Worm (Caenorhabditis elegans) whole organism, late embryonic: Measurements from ENCODE around the gene ins-11.

Experiments
- C38D4.7 ChIP-seq: fragments of 200-800 bp; sonication (Bioruptor generic); optimal IDR thresholded peaks from 2 replicates; lab custom pipeline; 2018; ENCODE audit warnings: mild to moderate bottlenecking, missing genetic modification characterization, moderate library complexity, missing compliant biosample characterization
- Y22D7AL.16 ChIP-seq: sonication (generic microtip); optimal IDR thresholded peaks from 2 replicates; lab custom pipeline; 2016; ENCODE audit warnings: missing genetic modification characterization, missing compliant biosample characterization
- ahr-1 ChIP-seq: sonication (generic microtip); optimal IDR thresholded peaks from 2 replicates; lab custom pipeline; 2016; ENCODE audit warnings: missing genetic modification characterization, missing compliant biosample characterization
- ama-1 ChIP-seq: fragments of 150-350 bp; optimal IDR thresholded peaks from 2 replicates; lab custom pipeline; 2014
- ceh-14 ChIP-seq: sonication (generic microtip); optimal IDR thresholded peaks from 2 replicates; lab custom pipeline; 2016; ENCODE audit warnings: missing genotype, missing genetic modification characterization, missing compliant biosample characterization
- ceh-2 ChIP-seq: sonication (generic microtip); optimal IDR thresholded peaks from 2 replicates; lab custom pipeline; 2016; ENCODE audit warnings: missing genotype, missing genetic modification characterization, missing compliant biosample characterization
- ceh-22 ChIP-seq: sonication (generic microtip); optimal IDR thresholded peaks from 2 replicates; lab custom pipeline; 2017; ENCODE audit warnings: missing biosample characterization, missing genetic modification characterization
- ceh-30 ChIP-seq: fragments of 150-350 bp; optimal IDR thresholded peaks from 2 replicates; lab custom pipeline; 2014; ENCODE audit warnings: missing biosample characterization, missing genetic modification characterization
- ceh-45 ChIP-seq: fragments of 200-800 bp; sonication (Bioruptor generic); IDR thresholded peaks from 2 replicates; pipeline ENCODE4 v1.3.6; 2022; ENCODE audit warnings: missing genetic modification reagents, missing genetic modification characterization, missing compliant biosample characterization
- ceh-6 ChIP-seq: fragments of 200-800 bp; sonication (Bioruptor generic); optimal IDR thresholded peaks from 2 replicates; lab custom pipeline; 2018; ENCODE audit warnings: mild to moderate bottlenecking, missing genetic modification characterization, missing compliant biosample characterization
- che-1 ChIP-seq: sonication (generic microtip); optimal IDR thresholded peaks from 2 replicates; lab custom pipeline; 2016; ENCODE audit warnings: mild to moderate bottlenecking, missing genetic modification characterization, missing compliant biosample characterization
- dve-1 ChIP-seq: sonication (generic microtip); optimal IDR thresholded peaks from 2 replicates; lab custom pipeline; 2017; ENCODE audit warnings: antibody characterized with exemption, mild to moderate bottlenecking, missing genetic modification characterization, missing compliant biosample characterization
- elt-2 ChIP-seq: sonication (generic microtip); optimal IDR thresholded peaks from 2 replicates; lab custom pipeline; 2016; ENCODE audit warnings: missing genetic modification reagents, missing genetic modification characterization, missing compliant biosample characterization
- ets-4 ChIP-seq: sonication (generic microtip); optimal IDR thresholded peaks from 2 replicates; lab custom pipeline; 2016; ENCODE audit warnings: missing genetic modification characterization, missing compliant biosample characterization
- gmeb-2 ChIP-seq: sonication (generic microtip); optimal IDR thresholded peaks from 2 replicates; lab custom pipeline; 2016; ENCODE audit warnings: missing genetic modification characterization, inconsistent platforms, missing compliant biosample characterization
- hlh-13 ChIP-seq: fragments of 200-800 bp; sonication (Bioruptor generic); optimal IDR thresholded peaks from 2 replicates; lab custom pipeline; 2018; ENCODE audit warnings: mild to moderate bottlenecking, missing genetic modification characterization, missing compliant biosample characterization
- hlh-30 ChIP-seq: sonication (generic microtip); optimal IDR thresholded peaks from 2 replicates; lab custom pipeline; 2017; ENCODE audit warnings: antibody characterized with exemption, missing genetic modification characterization, missing compliant biosample characterization; ENCODE audit not compliant: insufficient read depth
- hlh-8 ChIP-seq: sonication (generic microtip); optimal IDR thresholded peaks from 2 replicates; lab custom pipeline; 2016; ENCODE audit warnings: missing genotype, missing genetic modification characterization, missing compliant biosample characterization
- lin-11 ChIP-seq: fragments of 200-800 bp; sonication (Bioruptor generic); optimal IDR thresholded peaks from 2 replicates; lab custom pipeline; 2018; ENCODE audit warnings: mild to moderate bottlenecking, missing genetic modification characterization, missing compliant biosample characterization
- mec-3 ChIP-seq: sonication (generic microtip); optimal IDR thresholded peaks from 2 replicates; lab custom pipeline; 2016; ENCODE audit warnings: borderline replicate concordance, missing genetic modification characterization, missing compliant biosample characterization
- nhr-11 ChIP-seq: fragments of 150-350 bp; optimal IDR thresholded peaks from 2 replicates; lab custom pipeline; 2014; ENCODE audit warnings: missing biosample characterization, missing genetic modification characterization
- nhr-232 ChIP-seq: sonication (generic microtip); optimal IDR thresholded peaks from 2 replicates; lab custom pipeline; 2016; ENCODE audit warnings: missing genetic modification characterization, missing compliant biosample characterization
- odd-2 ChIP-seq: sonication (generic microtip); optimal IDR thresholded peaks from 2 replicates; lab custom pipeline; 2017; ENCODE audit warnings: antibody characterized with exemption, mild to moderate bottlenecking, missing genetic modification characterization, missing compliant biosample characterization
- pag-3 ChIP-seq: sonication (generic microtip); optimal IDR thresholded peaks from 2 replicates; lab custom pipeline; 2016; ENCODE audit warnings: missing compliant biosample characterization, missing genetic modification characterization, borderline replicate concordance
- pat-9 ChIP-seq: fragments of 200-800 bp; sonication (Bioruptor generic); optimal IDR thresholded peaks from 2 replicates; lab custom pipeline; 2018; ENCODE audit warnings: mild to moderate bottlenecking, missing genetic modification characterization, moderate library complexity, missing compliant biosample characterization
- pqm-1 ChIP-seq: sonication (generic microtip); optimal IDR thresholded peaks from 2 replicates; lab custom pipeline; 2016; ENCODE audit warnings: missing genetic modification characterization, missing compliant biosample characterization
- pros-1 ChIP-seq: fragments of 150-350 bp; optimal IDR thresholded peaks from 2 replicates; lab custom pipeline; 2014; ENCODE audit warnings: missing biosample characterization, missing genetic modification reagents, missing genetic modification characterization
- syd-9 ChIP-seq: sonication (generic microtip); optimal IDR thresholded peaks from 2 replicates; lab custom pipeline; 2016; ENCODE audit warnings: mild to moderate bottlenecking, missing genetic modification characterization, moderate library complexity, missing compliant biosample characterization
- tbx-7 ChIP-seq: sonication (generic microtip); optimal IDR thresholded peaks from 2 replicates; lab custom pipeline; 2016; ENCODE audit warnings: missing genotype, missing genetic modification characterization, missing compliant biosample characterization
- ttx-3 ChIP-seq: sonication (generic microtip); optimal IDR thresholded peaks from 2 replicates; lab custom pipeline; 2016; ENCODE audit warnings: missing genetic modification reagents, missing genetic modification characterization, missing compliant biosample characterization
- unc-42 ChIP-seq: sonication (generic microtip); optimal IDR thresholded peaks from 2 replicates; lab custom pipeline; 2016; ENCODE audit warnings: missing genotype, missing genetic modification characterization, missing compliant biosample characterization
- unc-55 ChIP-seq: sonication (generic microtip); optimal IDR thresholded peaks from 2 replicates; lab custom pipeline; 2017; ENCODE audit warnings: missing biosample characterization, missing genetic modification reagents, missing genetic modification characterization
- unc-86 ChIP-seq: sonication (generic microtip); optimal IDR thresholded peaks from 2 replicates; lab custom pipeline; 2016; ENCODE audit warnings: missing genetic modification characterization, missing compliant biosample characterization

Gene ins-11

ce11 chrII:5594210-5594764, 37.8 kb downstream of the ins-11 start, which contains the start of gene ttc-4 (continued):
- TF ChIP-seq nhr-11 (no peak), odd-2 (tag; lab: Kevin White, UChicago) (no peak)
- TF ChIP-seq, all 69 proteins: peak for 19

- TF ChIP-seq unc-86 (tag; lab: Kevin White, UChicago) = no peak
- no peak for TF ChIP-seq hlh-8 (tag; lab: Kevin White, UChicago)
- TF ChIP-seq unc-42 = no peak
- TF ChIP-seq ets-4 (tag; lab: Kevin White, UChicago) = no peak
- TF ChIP-seq gmeb-2 = no peak
- no peak for TF ChIP-seq hlh-13 (GFP tag; lab: Kevin White, UChicago)
- no peak for TF ChIP-seq pag-3 (tag; lab: Kevin White, UChicago)
- TF ChIP-seq ceh-6 (GFP tag; lab: Kevin White, UChicago) = no peak
- TF ChIP-seq pros-1 (tag; lab: Kevin White, UChicago) = no peak
- TF ChIP-seq ceh-22 = no peak
- TF ChIP-seq pat-9 = no peak
- no peak for TF ChIP-seq Y22D7AL.16 (tag; lab: Kevin White, UChicago)
- TF ChIP-seq che-1 (tag; lab: Kevin White, UChicago) = no peak
- no peak for TF ChIP-seq C38D4.7
- no peak for TF ChIP-seq ceh-14 (tag; lab: Kevin White, UChicago)
- TF ChIP-seq tbx-7 = no peak
- no peak for TF ChIP-seq unc-55
- no peak for TF ChIP-seq nhr-11
- TF ChIP-seq pqm-1 (tag; lab: Kevin White, UChicago) = no peak
Measured at ce11 chrII:5596247-5596646, 39.7 kb downstream of the ins-11 start, which contains the start of gene C17G10.1. Gene C17G10.1, plus strand, starts transcription at chrII:5596547.

ce11 chrII:5599326-5600044, 43.0 kb downstream of the ins-11 start, which contains the start of gene C17G10.10:
Gene C17G10.10, minus strand, starts transcription at chrII:5599376.
- no peak for TF ChIP-seq hlh-8 (tag; lab: Kevin White, UChicago)
- TF ChIP-seq hlh-30 (tag; lab: Kevin White, UChicago) = no peak
- TF ChIP-seq dve-1 = peak; percentile 35
- no peak for TF ChIP-seq ceh-45 (GFP tag; lab: Robert Waterston, UW)
- peak; percentile 17 for TF ChIP-seq ama-1 (lab: Kevin White, UChicago)
- peak; percentile 70 for TF ChIP-seq elt-2 (tag; lab: Kevin White, UChicago)

- no peak for TF ChIP-seq ceh-30 (tag; lab: Kevin White, UChicago)
- TF ChIP-seq ceh-45 (GFP tag; lab: Robert Waterston, UW) = no peak
- TF ChIP-seq pag-3 (tag; lab: Kevin White, UChicago) = no peak
- no peak for TF ChIP-seq ama-1 (lab: Kevin White, UChicago)
- TF ChIP-seq lin-11 = no peak
- no peak for TF ChIP-seq che-1 (tag; lab: Kevin White, UChicago)
- no peak for TF ChIP-seq ahr-1 (tag; lab: Kevin White, UChicago)
- no peak for TF ChIP-seq pros-1 (tag; lab: Kevin White, UChicago)
Measured at ce11 chrII:5603194-5603593, 46.7 kb downstream of the ins-11 start, which contains the start of gene C17G10.6. Gene C17G10.6, minus strand, starts transcription at chrII:5603294.

ce11 chrII:5604441-5604840, 47.9 kb downstream of the ins-11 start:
- TF ChIP-seq nhr-232 (tag; lab: Kevin White, UChicago) = no peak
- no peak for TF ChIP-seq ceh-22
- no peak for TF ChIP-seq syd-9
- no peak for TF ChIP-seq dve-1
- TF ChIP-seq lin-11 = no peak
- TF ChIP-seq mec-3 = no peak
- no peak for TF ChIP-seq elt-2 (tag; lab: Kevin White, UChicago)
- TF ChIP-seq ttx-3 = no peak
- TF ChIP-seq ceh-2 (tag; lab: Kevin White, UChicago) = no peak
